Worm (Caenorhabditis elegans) whole organism, L4 larva: Measurements from ENCODE around the gene srv-12.
"Not testable (repeated sequence)": the region's sequence is repeated elsewhere in the genome, so short reads cannot be mapped to it uniquely, and the experiment has no call there.

ENCODE experiments used
- R02D3.7 ChIP-seq: fragments of 150-350 bp; sonication (generic microtip); optimal IDR thresholded peaks from 3 replicates; lab custom pipeline; 2014; ENCODE audit warnings: missing biosample characterization, missing genetic modification characterization
- dve-1 ChIP-seq: sonication (generic microtip); optimal IDR thresholded peaks from 2 replicates; lab custom pipeline; 2017; ENCODE audit warnings: antibody characterized with exemption, mild to moderate bottlenecking, missing genetic modification characterization, missing compliant biosample characterization; ENCODE audit not compliant: insufficient read depth
- hlh-30 ChIP-seq: sonication (generic microtip); optimal IDR thresholded peaks from 2 replicates; lab custom pipeline; 2017; ENCODE audit warnings: antibody characterized with exemption, mild to moderate bottlenecking, missing genetic modification characterization, missing compliant biosample characterization; ENCODE audit not compliant: insufficient read depth
- lin-15B ChIP-seq: fragments of 150-350 bp; sonication (generic microtip); optimal IDR thresholded peaks from 3 replicates; lab custom pipeline; 2014; ENCODE audit warnings: missing biosample characterization, missing genetic modification characterization
- pha-4 ChIP-seq, 2 experiments: fragments of 150-350 bp in 1 of 2; fragments of 200-800 bp in 1 of 2; sonication (Bioruptor generic) in 1 of 2; IDR thresholded peaks in 1 of 2; optimal IDR thresholded peaks in 1 of 2; 2 replicates each; pipeline versions ENCODE4 v1.3.6 to Lab custom; 2014 to 2022; ENCODE audit warnings: missing genetic modification characterization in 2 of 2, missing genetic modification reagents in 2 of 2, missing biosample characterization in 1 of 2, missing compliant biosample characterization in 1 of 2
- set-16 ChIP-seq: fragments of 200-800 bp; sonication (Bioruptor generic); IDR thresholded peaks from 2 replicates; pipeline ENCODE4 v1.3.6; 2022; ENCODE audit warnings: missing genetic modification reagents, missing genetic modification characterization, missing compliant biosample characterization
- skn-1 ChIP-seq: fragments of 150-350 bp; optimal IDR thresholded peaks from 2 replicates; lab custom pipeline; 2014; ENCODE audit warnings: missing biosample characterization, missing genetic modification characterization
- unc-130 ChIP-seq: sonication (generic microtip); optimal IDR thresholded peaks from 2 replicates; lab custom pipeline; 2016; ENCODE audit warnings: missing genetic modification reagents, missing genetic modification characterization, missing compliant biosample characterization
- unc-62 ChIP-seq, 3 experiments: fragments of 150-350 bp in 1 of 3; sonication (generic microtip); optimal IDR thresholded peaks in 2 of 3; peaks in 1 of 3; 1 replicate in 1 of 3; 2 replicates in 2 of 3; lab custom pipeline; 2014 to 2017; ENCODE audit warnings: missing biosample characterization in 3 of 3, missing genetic modification characterization in 3 of 3, missing genetic modification reagents in 3 of 3, missing genotype in 1 of 3
- vab-7 ChIP-seq: fragments of 200-800 bp; sonication (Bioruptor generic); IDR thresholded peaks from 2 replicates; pipeline ENCODE4 v1.3.6; 2022; ENCODE audit warnings: missing genetic modification reagents, missing genetic modification characterization, missing compliant biosample characterization
- ztf-7 ChIP-seq: fragments of 150-350 bp; optimal IDR thresholded peaks from 2 replicates; lab custom pipeline; 2014; ENCODE audit warnings: missing biosample characterization, missing genetic modification characterization

- not testable (repeated sequence) for TF ChIP-seq skn-1 (tag; lab: Kevin White, UChicago); unc-62 (GFP tag; optimal IDR thresholded peaks at IDR 0.05 in 1 of 2; lab: Kevin White, UChicago); unc-62 (tag; optimal IDR thresholded peaks at IDR 0.05; lab: Kevin White, UChicago); pha-4 (GFP tag; IDR thresholded peaks at IDR 0.05; lab: Robert Waterston, UW); pha-4 (tag; optimal IDR thresholded peaks at IDR 0.05; lab: Kevin White, UChicago); R02D3.7 (tag; lab: Kevin White, UChicago); vab-7 (GFP tag; lab: Robert Waterston, UW); dve-1 (tag; lab: Kevin White, UChicago); unc-130 (GFP tag; lab: Kevin White, UChicago); hlh-30; lin-15B (tag; lab: Kevin White, UChicago); ztf-7
- peak; percentile 76 for TF ChIP-seq set-16 (GFP tag; lab: Robert Waterston, UW)
These were observed 17.7 kb upstream of the srv-12 start for ce11 chrIV:10071121-10071520.
